Fruit fly (Drosophila melanogaster) whole organism, embryonic: ENCODE results near the gene CG17349.

ENCODE experiments used
- ATbp ChIP-seq: fragments of 200-800 bp; sonication (Bioruptor generic); optimal IDR thresholded peaks from 2 replicates; lab custom pipeline; 2017; ENCODE audit warnings: missing biosample characterization, mild to moderate bottlenecking, missing genetic modification characterization, missing genetic modification reagents
- CG10209 ChIP-seq: fragments of 200-800 bp; sonication (Bioruptor generic); optimal IDR thresholded peaks from 3 replicates; lab custom pipeline; 2017; ENCODE audit warnings: missing biosample characterization, mild to moderate bottlenecking, missing genetic modification characterization, missing genetic modification reagents
- CG12155 ChIP-seq: fragments of 200-800 bp; sonication (Bioruptor generic); optimal IDR thresholded peaks from 3 replicates; lab custom pipeline; 2016; ENCODE audit warnings: missing biosample characterization, missing genetic modification characterization
- CG12236 ChIP-seq: fragments of 200-800 bp; sonication (Bioruptor generic); optimal IDR thresholded peaks from 2 replicates; lab custom pipeline; 2016; ENCODE audit warnings: missing biosample characterization, missing genetic modification characterization
- CG12744 ChIP-seq: fragments of 200-800 bp; sonication (Bioruptor generic); optimal IDR thresholded peaks from 2 replicates; lab custom pipeline; 2016; ENCODE audit warnings: missing biosample characterization, missing genetic modification characterization
- CG13123 ChIP-seq: fragments of 200-800 bp; sonication (Bioruptor generic); optimal IDR thresholded peaks from 2 replicates; lab custom pipeline; 2016; ENCODE audit warnings: missing biosample characterization, missing genetic modification characterization
- CG13424 ChIP-seq: fragments of 200-800 bp; sonication (Bioruptor generic); optimal IDR thresholded peaks from 2 replicates; lab custom pipeline; 2019; ENCODE audit warnings: missing biosample characterization, mild to moderate bottlenecking, missing genetic modification characterization, moderate library complexity
- CG13624 ChIP-seq: fragments of 200-800 bp; sonication (Bioruptor generic); optimal IDR thresholded peaks from 2 replicates; lab custom pipeline; 2016; ENCODE audit warnings: missing biosample characterization, missing genetic modification characterization
- CG13894 ChIP-seq: fragments of 200-800 bp; sonication (Bioruptor generic); optimal IDR thresholded peaks from 3 replicates; lab custom pipeline; 2018; ENCODE audit warnings: missing biosample characterization, mild to moderate bottlenecking, missing genetic modification characterization, moderate library complexity
- CG18011 ChIP-seq: fragments of 200-800 bp; sonication (Bioruptor generic); optimal IDR thresholded peaks from 2 replicates; lab custom pipeline; 2017; ENCODE audit warnings: missing biosample characterization, missing genetic modification characterization, mild to moderate bottlenecking, moderate library complexity, missing genotype
- CG18476 ChIP-seq: fragments of 200-800 bp; sonication (Bioruptor generic); optimal IDR thresholded peaks from 2 replicates; lab custom pipeline; 2016; ENCODE audit warnings: missing biosample characterization, mild to moderate bottlenecking, missing genetic modification characterization
- CG2116 ChIP-seq: fragments of 200-800 bp; sonication (Bioruptor generic); optimal IDR thresholded peaks from 3 replicates; lab custom pipeline; 2018; ENCODE audit warnings: missing biosample characterization, mild to moderate bottlenecking, missing genetic modification characterization
- CG2199 ChIP-seq: fragments of 200-800 bp; sonication (Bioruptor generic); IDR thresholded peaks from 3 replicates; pipeline ENCODE4 v1.3.6; 2022; ENCODE audit warnings: missing biosample characterization, missing genetic modification characterization
- CG3407 ChIP-seq: fragments of 200-800 bp; sonication (Bioruptor generic); optimal IDR thresholded peaks from 2 replicates; lab custom pipeline; 2018; ENCODE audit warnings: missing biosample characterization, mild to moderate bottlenecking, missing genetic modification characterization
- CG34224 ChIP-seq: fragments of 200-800 bp; sonication (Bioruptor generic); IDR thresholded peaks from 3 replicates; pipeline ENCODE4 v1.3.6; 2022; ENCODE audit warnings: missing biosample characterization, missing genetic modification characterization; ENCODE audit not compliant: partially characterized antibody
- CG4360 ChIP-seq: fragments of 200-800 bp; sonication (Bioruptor generic); IDR thresholded peaks from 2 replicates; pipeline ENCODE4 v1.3.6; 2022; ENCODE audit warnings: missing biosample characterization, missing genetic modification characterization
- CG4404 ChIP-seq: fragments of 200-800 bp; sonication (Bioruptor generic); IDR thresholded peaks from 2 replicates; pipeline ENCODE4 v1.3.6; 2022; ENCODE audit warnings: missing biosample characterization, missing genetic modification characterization
- CG4854 ChIP-seq: fragments of 200-800 bp; sonication (Bioruptor generic); optimal IDR thresholded peaks from 2 replicates; lab custom pipeline; 2016; ENCODE audit warnings: missing biosample characterization, missing genetic modification characterization, inconsistent platforms
- CG6272 ChIP-seq: fragments of 200-800 bp; sonication (Bioruptor generic); IDR thresholded peaks from 2 replicates; pipeline ENCODE4 v1.3.6; 2022; ENCODE audit warnings: missing biosample characterization, missing genetic modification characterization
- CG7987 ChIP-seq: fragments of 200-800 bp; sonication (Bioruptor generic); optimal IDR thresholded peaks from 2 replicates; lab custom pipeline; 2018; ENCODE audit warnings: missing biosample characterization, mild to moderate bottlenecking, missing genetic modification characterization, moderate library complexity
- CG9876 ChIP-seq: fragments of 200-800 bp; sonication (Bioruptor generic); optimal IDR thresholded peaks from 2 replicates; lab custom pipeline; 2016; ENCODE audit warnings: missing biosample characterization, missing genetic modification characterization
- CkIIα-i1 ChIP-seq: fragments of 200-800 bp; sonication (Bioruptor generic); IDR thresholded peaks from 2 replicates; pipeline ENCODE4 v1.3.6; 2022; ENCODE audit warnings: missing biosample characterization, missing genetic modification characterization
- D ChIP-seq, 2 experiments: fragments of 200-800 bp in 1 of 2; fragments of >200 bp in 1 of 2; sonication (Bioruptor generic) in 1 of 2; optimal IDR thresholded peaks; 2 replicates in 1 of 2; 3 replicates in 1 of 2; lab custom pipeline; 2017; ENCODE audit warnings: mild to moderate bottlenecking in 1 of 2, missing biosample characterization in 1 of 2, missing genetic modification characterization in 1 of 2, missing genetic modification reagents in 1 of 2
- HLH54F ChIP-seq: fragments of 200-800 bp; sonication (Bioruptor generic); optimal IDR thresholded peaks from 3 replicates; lab custom pipeline; 2016; ENCODE audit warnings: missing biosample characterization, missing genetic modification characterization
- HLHmδ ChIP-seq: fragments of 200-800 bp; sonication (Bioruptor generic); optimal IDR thresholded peaks from 2 replicates; lab custom pipeline; 2018; ENCODE audit warnings: missing biosample characterization, mild to moderate bottlenecking, missing genetic modification characterization, moderate library complexity
- Hr3 ChIP-seq: fragments of 200-800 bp; sonication (Bioruptor generic); optimal IDR thresholded peaks from 3 replicates; lab custom pipeline; 2016; ENCODE audit warnings: missing biosample characterization, missing genetic modification characterization
- Hr78 ChIP-seq, 2 experiments: fragments of 200-800 bp in 1 of 2; fragments of >200 bp in 1 of 2; sonication (Bioruptor generic) in 1 of 2; optimal IDR thresholded peaks; 2 replicates each; lab custom pipeline; 2017 to 2019; ENCODE audit warnings: missing biosample characterization in 2 of 2, missing genetic modification characterization in 2 of 2, mild to moderate bottlenecking in 1 of 2, moderate library complexity in 1 of 2
- Hsf ChIP-seq: fragments of 200-800 bp; sonication (Bioruptor generic); optimal IDR thresholded peaks from 3 replicates; lab custom pipeline; 2016; ENCODE audit warnings: missing biosample characterization, missing genetic modification characterization
- Kr ChIP-seq: fragments of 200-800 bp; sonication (Bioruptor generic); optimal IDR thresholded peaks from 2 replicates; lab custom pipeline; 2017; ENCODE audit warnings: missing biosample characterization, mild to moderate bottlenecking, missing genetic modification characterization
- Lim3 ChIP-seq: fragments of 200-800 bp; sonication (Bioruptor generic); IDR thresholded peaks from 2 replicates; pipeline ENCODE4 v1.3.6; 2022; ENCODE audit warnings: missing biosample characterization, missing genetic modification characterization
- MTF-1 ChIP-seq: fragments of 200-800 bp; sonication (Bioruptor generic); optimal IDR thresholded peaks from 2 replicates; lab custom pipeline; 2018; ENCODE audit warnings: missing biosample characterization, mild to moderate bottlenecking, missing genetic modification characterization, borderline replicate concordance
- Med ChIP-seq: fragments of 200-800 bp; sonication (Bioruptor generic); peaks from one replicate; lab custom pipeline; 2016; ENCODE audit warnings: missing biosample characterization, missing genetic modification characterization, mild to moderate bottlenecking, inconsistent platforms, moderate library complexity
- Myb ChIP-seq: fragments of 200-800 bp; sonication (Bioruptor generic); optimal IDR thresholded peaks from 2 replicates; lab custom pipeline; 2016; ENCODE audit warnings: missing biosample characterization, missing genetic modification characterization
- Nf-YC ChIP-seq: fragments of 200-800 bp; optimal IDR thresholded peaks from 3 replicates; lab custom pipeline; 2019; ENCODE audit warnings: missing biosample characterization, mild to moderate bottlenecking, missing genetic modification characterization, moderate library complexity
- aop ChIP-seq: fragments of 200-800 bp; sonication (Bioruptor generic); IDR thresholded peaks from 2 replicates; pipeline ENCODE4 v1.3.6; 2022; ENCODE audit warnings: missing biosample characterization, missing genetic modification characterization
- cad ChIP-seq: fragments of >200 bp; optimal IDR thresholded peaks from 2 replicates; lab custom pipeline; 2017; ENCODE audit warnings: missing biosample characterization, missing genetic modification characterization
- chm ChIP-seq: fragments of 200-800 bp; sonication (Bioruptor generic); IDR thresholded peaks from 2 replicates; pipeline ENCODE4 v1.3.6; 2022; ENCODE audit warnings: missing biosample characterization, missing genetic modification characterization
- dati ChIP-seq: fragments of 200-800 bp; sonication (Bioruptor generic); IDR thresholded peaks from 2 replicates; pipeline ENCODE4 v1.3.6; 2022; ENCODE audit warnings: missing biosample characterization, missing genetic modification characterization
- dmrt99B ChIP-seq: fragments of 200-800 bp; sonication (Bioruptor generic); optimal IDR thresholded peaks from 2 replicates; lab custom pipeline; 2018; ENCODE audit warnings: missing biosample characterization, mild to moderate bottlenecking, missing genetic modification characterization, moderate library complexity
- dysf ChIP-seq: fragments of 200-800 bp; sonication (Bioruptor generic); IDR thresholded peaks from 3 replicates; pipeline ENCODE4 v1.3.6; 2022; ENCODE audit warnings: missing biosample characterization, missing genetic modification characterization
- ftz-f1 ChIP-seq: fragments of 200-800 bp; sonication (Bioruptor generic); optimal IDR thresholded peaks from 2 replicates; lab custom pipeline; 2016; ENCODE audit warnings: missing biosample characterization, missing genetic modification characterization
- gro ChIP-seq: fragments of 200-800 bp; sonication (Bioruptor generic); optimal IDR thresholded peaks from 2 replicates; lab custom pipeline; 2016; ENCODE audit warnings: missing biosample characterization, missing genetic modification characterization
- knrl ChIP-seq: fragments of 200-800 bp; sonication (Bioruptor generic); IDR thresholded peaks from 3 replicates; pipeline ENCODE4 v1.3.6; 2022; ENCODE audit warnings: missing biosample characterization, missing genetic modification characterization; ENCODE audit not compliant: partially characterized antibody
- nmo ChIP-seq: fragments of 200-800 bp; sonication (Bioruptor generic); optimal IDR thresholded peaks from 2 replicates; lab custom pipeline; 2018; ENCODE audit warnings: missing biosample characterization, mild to moderate bottlenecking, missing genetic modification characterization, moderate library complexity
- nom ChIP-seq: fragments of 200-800 bp; sonication (Bioruptor generic); optimal IDR thresholded peaks from 2 replicates; lab custom pipeline; 2017; ENCODE audit warnings: missing biosample characterization, missing genetic modification characterization, mild to moderate bottlenecking, moderate library complexity, missing genetic modification reagents
- odd ChIP-seq: fragments of 200-800 bp; sonication (Bioruptor generic); optimal IDR thresholded peaks from 2 replicates; lab custom pipeline; 2017; ENCODE audit warnings: missing biosample characterization, mild to moderate bottlenecking, missing genetic modification characterization
- onecut ChIP-seq: fragments of 200-800 bp; sonication (Bioruptor generic); IDR thresholded peaks from 2 replicates; pipeline ENCODE4 v1.3.6; 2022; ENCODE audit warnings: missing biosample characterization, missing genetic modification characterization
- stc ChIP-seq: fragments of 200-800 bp; sonication (Bioruptor generic); IDR thresholded peaks from 2 replicates; pipeline ENCODE4 v1.3.6; 2022; ENCODE audit warnings: missing biosample characterization, missing genetic modification characterization
- vfl ChIP-seq: fragments of 200-800 bp; sonication (Bioruptor generic); optimal IDR thresholded peaks from 2 replicates; lab custom pipeline; 2016; ENCODE audit warnings: missing biosample characterization, missing genetic modification characterization
- zen ChIP-seq: fragments of 200-800 bp; sonication (Bioruptor generic); optimal IDR thresholded peaks from 3 replicates; lab custom pipeline; 2018; ENCODE audit warnings: missing biosample characterization, mild to moderate bottlenecking, missing genetic modification characterization, moderate library complexity

The CG17349 gene

DNA sequence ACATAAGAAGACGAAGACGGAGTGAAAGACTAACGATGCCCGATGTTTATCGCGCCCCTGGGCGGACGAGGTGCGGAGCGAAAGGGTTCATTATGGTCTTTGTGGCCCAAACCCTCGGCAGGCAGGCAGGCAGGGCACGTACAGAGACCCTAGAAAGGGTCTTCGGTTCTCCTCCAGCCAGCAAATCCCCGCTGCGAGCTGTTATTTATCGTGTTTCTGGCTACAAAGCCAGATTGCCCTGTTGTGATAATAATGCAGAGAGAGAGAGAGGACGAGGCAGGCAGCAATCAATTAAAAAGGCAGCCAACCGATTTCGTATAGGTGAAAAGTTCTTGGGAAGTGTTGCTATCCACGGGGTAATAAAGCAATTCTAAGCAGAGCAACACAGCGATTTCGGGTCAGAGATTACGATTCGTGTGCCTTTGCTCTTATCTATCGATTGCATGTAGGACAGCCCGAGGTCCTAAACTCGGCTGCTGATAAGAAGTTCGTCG is 46.7 kb upstream of the CG17349 start (continued):
- TF ChIP-seq ftz-f1 (GFP tag; lab: Kevin White, UChicago) (no peak), CG2116 (GFP tag; lab: Kevin White, UChicago) (no peak), Lim3 (GFP tag; lab: Robert Waterston, UW) (no peak), onecut (GFP tag; lab: Robert Waterston, UW) (no peak), Nf-YC (tag; lab: Kevin White, UChicago) (no peak), CG12155 (GFP tag; lab: Kevin White, UChicago) (no peak), zen (peak; percentile 94), CG2199 (GFP tag; lab: Robert Waterston, UW) (peak; percentile 73; the same call in 1 of the 3 replicates), knrl (no peak), CG9876 (GFP tag; lab: Kevin White, UChicago) (no peak), nom (GFP tag; lab: Kevin White, UChicago) (no peak), CG4854 (GFP tag; lab: Kevin White, UChicago) (no peak), ATbp (GFP tag; lab: Kevin White, UChicago) (no peak), CG4404 (GFP tag; lab: Robert Waterston, UW) (no peak), Med (GFP tag; lab: Kevin White, UChicago) (no peak), dmrt99B (no peak), Kr (peak; percentile 99), Hr78 (GFP tag; optimal IDR thresholded peaks at IDR 0.05; lab: Kevin White, UChicago) (peak in 1 of 2 experiments; percentile 72), CG18011 (GFP tag; lab: Kevin White, UChicago) (no peak), gro (GFP tag; lab: Kevin White, UChicago) (no peak), CG3407 (GFP tag; lab: Kevin White, UChicago) (no peak), Myb (GFP tag; lab: Kevin White, UChicago) (no peak), CG12744 (GFP tag; lab: Kevin White, UChicago) (no peak), Hr3 (GFP tag; lab: Kevin White, UChicago) (no peak), dati (no peak), Hsf (GFP tag; lab: Kevin White, UChicago) (no peak), CG6272 (no peak), aop (no peak), CG13894 (tag; lab: Kevin White, UChicago) (peak; percentile 3), CG18476 (GFP tag; lab: Kevin White, UChicago) (no peak), CG7987 (GFP tag; lab: Kevin White, UChicago) (no peak), dysf (GFP tag; lab: Robert Waterston, UW) (no peak), CG4360 (GFP tag; lab: Robert Waterston, UW) (no peak), HLH54F (GFP tag; lab: Kevin White, UChicago) (no peak), CG13123 (GFP tag; lab: Kevin White, UChicago) (no peak), D (optimal IDR thresholded peaks at IDR 0.05; lab: Kevin White, UChicago) (peak; percentile 55), D (GFP tag; optimal IDR thresholded peaks at IDR 0.05; lab: Kevin White, UChicago) (no peak), odd (GFP tag; lab: Kevin White, UChicago) (peak; percentile 39), CkIIα-i1 (GFP tag; lab: Robert Waterston, UW) (no peak), cad (GFP tag; lab: Kevin White, UChicago) (peak; percentile 87), CG13624 (GFP tag; lab: Kevin White, UChicago) (no peak), HLHmδ (GFP tag; lab: Kevin White, UChicago) (peak; percentile 14), CG12236 (no peak), chm (GFP tag; lab: Robert Waterston, UW) (no peak), vfl (GFP tag; lab: Kevin White, UChicago) (no peak), CG10209 (GFP tag; lab: Kevin White, UChicago) (no peak), MTF-1 (GFP tag; lab: Kevin White, UChicago) (no peak), nmo (GFP tag; lab: Kevin White, UChicago) (peak; percentile 6), stc (no peak), CG13424 (tag; lab: Kevin White, UChicago) (no peak), CG34224 (GFP tag; lab: Robert Waterston, UW) (no peak)
